Worm (Caenorhabditis elegans): ENCODE results near the gene Y51A2D.13.

The Y51A2D.13 gene

DNA sequence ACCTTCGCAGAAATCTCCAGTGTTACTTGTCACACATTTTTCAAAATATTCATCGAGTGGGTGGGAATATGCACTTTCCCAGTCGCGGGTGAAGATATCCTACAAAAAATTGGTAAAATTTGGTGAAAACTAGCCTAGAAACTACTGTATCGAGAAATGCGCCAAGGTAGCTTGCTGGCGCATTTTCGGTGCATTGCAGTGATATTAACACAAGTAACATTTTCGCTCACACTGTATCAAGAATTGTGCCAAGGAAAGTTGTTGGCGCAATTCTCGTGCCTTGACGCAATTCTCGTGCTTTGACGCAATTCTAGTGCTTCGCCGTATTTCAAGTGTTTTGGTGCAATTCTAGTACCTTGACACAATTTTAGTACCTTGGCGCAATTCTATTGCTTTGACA is 6.4 kb downstream of the Y51A2D.13 start:
- no peak for TF ChIP-seq sptf-1 (tag; optimal IDR thresholded peaks at IDR 0.05)
- no peak for TF ChIP-seq bed-3 (GFP tag; optimal IDR thresholded peaks at IDR 0.05)
- no peak for TF ChIP-seq nhr-2 (tag; optimal IDR thresholded peaks at IDR 0.05)
- no peak for TF ChIP-seq M03D4.4 (tag; optimal IDR thresholded peaks at IDR 0.05)
- peak; percentile 77 for TF ChIP-seq drap-1 (GFP tag; optimal IDR thresholded peaks at IDR 0.05)
- TF ChIP-seq blmp-1 (tag; optimal IDR thresholded peaks at IDR 0.05), result no peak
- TF ChIP-seq mls-2 (tag; optimal IDR thresholded peaks at IDR 0.05), result no peak
- no peak for TF ChIP-seq mab-5 (tag; optimal IDR thresholded peaks at IDR 0.05)
- peak; percentile 16 for TF ChIP-seq lsy-2 (tag; optimal IDR thresholded peaks at IDR 0.05)
- no peak for TF ChIP-seq flh-1 (GFP tag; optimal IDR thresholded peaks at IDR 0.05)
- no peak for TF ChIP-seq nhr-28 (tag; optimal IDR thresholded peaks at IDR 0.05)
- TF ChIP-seq ceh-39 (tag; optimal IDR thresholded peaks at IDR 0.05), result no peak
- no peak for TF ChIP-seq sem-2 (GFP tag; optimal IDR thresholded peaks at IDR 0.05)

DNA sequence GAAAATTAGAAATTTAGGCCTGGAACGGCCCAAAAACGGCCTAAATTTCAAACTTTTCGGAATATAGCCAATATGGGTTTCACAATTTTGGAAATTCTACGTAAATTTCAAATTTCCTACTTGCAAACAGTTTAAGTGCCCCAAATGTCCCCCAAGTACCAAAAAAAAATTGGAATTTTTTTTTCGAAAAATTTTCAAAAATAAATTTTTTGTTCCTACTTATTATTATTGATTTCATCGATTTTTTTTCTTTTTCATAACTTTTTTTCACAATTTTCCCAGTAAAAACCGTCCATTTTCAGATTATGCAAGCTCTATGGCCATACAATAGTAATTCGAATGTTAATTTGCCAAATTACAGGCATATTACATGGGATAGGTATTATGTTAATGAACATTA is 8.1 kb downstream of the Y51A2D.13 start, which contains the start of gene Y51A2D.21:
TSS of gene Y51A2D.21 (plus strand) at position 301 of the 400 bp plus-strand sequence.
- TF ChIP-seq ces-1 (GFP tag; optimal IDR thresholded peaks at IDR 0.05) (no peak), nhr-2 (tag; optimal IDR thresholded peaks at IDR 0.05) (no peak), unc-39 (tag; optimal IDR thresholded peaks at IDR 0.05) (no peak), bed-3 (GFP tag; optimal IDR thresholded peaks at IDR 0.05) (no peak), unc-120 (tag; optimal IDR thresholded peaks at IDR 0.05; ENCODE audit: poor library complexity, severe bottlenecking) (no peak), zip-8 (tag; optimal IDR thresholded peaks at IDR 0.05) (no peak), unc-62 (GFP tag; optimal IDR thresholded peaks at IDR 0.05) (no peak), pha-4 (tag; optimal IDR thresholded peaks at IDR 0.05) (no peak), nhr-12 (tag; optimal IDR thresholded peaks at IDR 0.05) (no peak), nhr-76 (tag; optimal IDR thresholded peaks at IDR 0.05) (no peak)

DNA sequence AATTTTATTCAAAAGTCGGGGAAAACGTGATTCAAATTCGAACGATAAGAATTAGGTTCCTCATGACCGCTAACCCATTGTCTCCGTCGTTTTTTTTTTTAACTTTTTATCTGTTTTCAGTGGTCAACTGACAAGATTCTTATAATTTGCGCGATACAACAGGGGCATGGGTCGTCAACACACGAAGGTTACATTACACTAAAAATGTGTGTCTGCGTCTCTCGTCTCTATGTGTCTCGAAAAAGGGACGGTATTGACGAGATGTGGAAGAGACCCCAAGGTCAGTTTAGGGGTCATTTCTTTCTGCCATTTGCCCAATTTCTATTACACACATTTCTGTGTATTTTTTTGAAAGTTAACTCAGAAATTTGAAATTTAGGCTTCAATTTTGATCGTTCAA is 10.1 kb downstream of the Y51A2D.13 start:
- TF ChIP-seq hlh-1 (tag; optimal IDR thresholded peaks at IDR 0.05) (no peak), ceh-43 (GFP tag; optimal IDR thresholded peaks at IDR 0.05) (no peak), lin-13 (tag; optimal IDR thresholded peaks at IDR 0.05) (no peak)

DNA sequence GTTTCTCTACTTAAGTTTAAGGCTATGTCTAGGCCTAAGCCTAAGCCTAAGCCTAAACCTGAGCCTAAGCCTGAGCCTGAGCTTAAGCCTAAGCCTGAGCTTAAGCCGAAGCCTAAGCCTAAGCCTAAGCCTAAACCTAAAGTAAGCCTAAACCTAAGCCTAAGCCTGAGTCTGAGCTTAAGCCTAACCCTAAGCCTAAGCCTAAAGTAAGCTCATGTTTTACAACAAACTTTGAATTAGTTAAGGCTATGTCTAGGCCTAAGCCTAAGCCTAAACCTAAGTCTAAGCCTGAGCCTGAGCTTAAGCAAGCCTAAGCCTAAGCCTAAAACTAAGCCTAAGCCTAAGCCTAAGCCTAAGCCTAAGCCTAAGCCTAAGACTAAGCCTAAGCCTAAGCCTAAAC is 14.0 kb downstream of the Y51A2D.13 start:
- TF ChIP-seq mls-2 (tag; optimal IDR thresholded peaks at IDR 0.05) (no peak), ham-2 (GFP tag; optimal IDR thresholded peaks at IDR 0.05) (peak; percentile 43), sptf-1 (tag; optimal IDR thresholded peaks at IDR 0.05) (peak; percentile 10), flh-1 (GFP tag; optimal IDR thresholded peaks at IDR 0.05) (no peak)

DNA sequence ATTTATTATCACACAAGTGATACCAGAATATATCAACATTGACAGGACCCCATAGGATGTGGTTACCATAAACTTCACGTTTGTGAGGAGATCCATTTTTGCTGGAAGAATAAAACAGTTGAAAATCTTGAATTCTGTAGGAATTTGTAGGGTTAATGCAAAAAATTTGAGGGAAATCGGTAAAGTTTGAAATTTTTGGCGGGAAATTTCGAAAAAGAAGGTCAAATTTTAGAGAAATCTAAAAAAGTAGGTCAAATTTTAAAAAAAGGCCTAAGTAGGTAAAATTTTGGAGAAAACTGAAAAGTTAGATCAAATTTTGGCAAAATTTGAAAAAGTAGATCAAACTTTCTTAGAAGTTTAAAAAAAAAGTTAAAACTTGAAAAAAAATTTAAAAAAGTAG is 14.8 kb downstream of the Y51A2D.13 start, which contains the start of gene srg-34:
TSS of gene srg-34 (minus strand) at position 101 of the 400 bp plus-strand sequence.
- TF ChIP-seq nhr-76 (tag; optimal IDR thresholded peaks at IDR 0.05) (no peak), mls-2 (tag; optimal IDR thresholded peaks at IDR 0.05) (no peak), M03D4.4 (tag; optimal IDR thresholded peaks at IDR 0.05) (no peak), lsy-2 (tag; optimal IDR thresholded peaks at IDR 0.05) (no peak)

- TF ChIP-seq ceh-83 (GFP tag; optimal IDR thresholded peaks at IDR 0.05), result no peak
- TF ChIP-seq lsy-2 (tag; optimal IDR thresholded peaks at IDR 0.05), result no peak
- TF ChIP-seq ham-2 (GFP tag; optimal IDR thresholded peaks at IDR 0.05), result no peak
- no peak for TF ChIP-seq nhr-237 (tag; optimal IDR thresholded peaks at IDR 0.05)
- TF ChIP-seq pha-4 (tag; optimal IDR thresholded peaks at IDR 0.05), result no peak
- TF ChIP-seq nhr-12 (tag; optimal IDR thresholded peaks at IDR 0.05), result no peak
- no peak for TF ChIP-seq blmp-1 (tag; optimal IDR thresholded peaks at IDR 0.05)
- no peak for TF ChIP-seq ces-1 (GFP tag; optimal IDR thresholded peaks at IDR 0.05)
- TF ChIP-seq elt-1 (tag; optimal IDR thresholded peaks at IDR 0.05; ENCODE audit: borderline replicate concordance, insufficient read depth), result no peak
- TF ChIP-seq elt-3 (tag; optimal IDR thresholded peaks at IDR 0.05), result no peak
- no peak for TF ChIP-seq ceh-39 (tag; optimal IDR thresholded peaks at IDR 0.05)
- TF ChIP-seq zip-8 (tag; optimal IDR thresholded peaks at IDR 0.05), result no peak
- no peak for TF ChIP-seq sem-2 (GFP tag; optimal IDR thresholded peaks at IDR 0.05)
- no peak for TF ChIP-seq unc-62 (GFP tag; optimal IDR thresholded peaks at IDR 0.05)
- no peak for TF ChIP-seq nhr-2 (tag; optimal IDR thresholded peaks at IDR 0.05)
These were observed 18.6 kb downstream of the Y51A2D.13 start for ce11 chrV:18560944-18561343.

All from whole organism, mixed stage, embryonic.